Fruit fly (Drosophila melanogaster) whole organism, embryonic: ENCODE measurements around the gene CG17349.

ENCODE experiments used
- ATbp ChIP-seq: fragments of 200-800 bp; sonication (Bioruptor generic); optimal IDR thresholded peaks from 2 replicates; lab custom pipeline; 2017; ENCODE audit warnings: missing biosample characterization, mild to moderate bottlenecking, missing genetic modification characterization, missing genetic modification reagents
- Blimp-1 ChIP-seq: fragments of 200-800 bp; sonication (Bioruptor generic); optimal IDR thresholded peaks from 3 replicates; lab custom pipeline; 2018; ENCODE audit warnings: missing biosample characterization, missing genetic modification characterization, mild to moderate bottlenecking, moderate library complexity, missing genetic modification reagents
- CG10366 ChIP-seq: fragments of 200-800 bp; sonication (Bioruptor generic); IDR thresholded peaks from 2 replicates; pipeline ENCODE4 v1.3.6; 2022; ENCODE audit warnings: missing biosample characterization, missing genetic modification characterization
- CG12942 ChIP-seq: fragments of 200-800 bp; sonication (Bioruptor generic); optimal IDR thresholded peaks from 3 replicates; lab custom pipeline; 2016; ENCODE audit warnings: missing biosample characterization, missing genetic modification characterization
- CG13775 ChIP-seq: fragments of 200-800 bp; sonication (Bioruptor generic); optimal IDR thresholded peaks from 3 replicates; lab custom pipeline; 2017; ENCODE audit warnings: missing biosample characterization, mild to moderate bottlenecking, missing genetic modification characterization
- CG15514 ChIP-seq: fragments of 200-800 bp; sonication (Bioruptor generic); optimal IDR thresholded peaks from 3 replicates; lab custom pipeline; 2017; ENCODE audit warnings: missing biosample characterization, missing genetic modification characterization, mild to moderate bottlenecking, moderate library complexity, missing genetic modification reagents
- CG17359 ChIP-seq: fragments of 200-800 bp; sonication (Bioruptor generic); optimal IDR thresholded peaks from 3 replicates; lab custom pipeline; 2018; ENCODE audit warnings: missing biosample characterization, mild to moderate bottlenecking, missing genetic modification characterization, moderate library complexity
- CG18476 ChIP-seq: fragments of 200-800 bp; sonication (Bioruptor generic); optimal IDR thresholded peaks from 2 replicates; lab custom pipeline; 2016; ENCODE audit warnings: missing biosample characterization, mild to moderate bottlenecking, missing genetic modification characterization
- CG18764 ChIP-seq: fragments of 200-800 bp; sonication (Bioruptor generic); optimal IDR thresholded peaks from 3 replicates; lab custom pipeline; 2016; ENCODE audit warnings: missing biosample characterization, missing genetic modification characterization
- CG2678 ChIP-seq: fragments of 200-800 bp; sonication (Bioruptor generic); optimal IDR thresholded peaks from 3 replicates; lab custom pipeline; 2019; ENCODE audit warnings: missing biosample characterization, mild to moderate bottlenecking, missing genetic modification characterization, moderate library complexity
- CG2889 ChIP-seq: fragments of 200-800 bp; sonication (Bioruptor generic); IDR thresholded peaks from 3 replicates; pipeline ENCODE4 v1.3.6; 2022; ENCODE audit warnings: missing biosample characterization, missing genetic modification characterization
- CG30403 ChIP-seq: fragments of 200-800 bp; sonication (Bioruptor generic); optimal IDR thresholded peaks from 3 replicates; lab custom pipeline; 2016; ENCODE audit warnings: missing biosample characterization, missing genetic modification characterization
- CG3065 ChIP-seq: fragments of 200-800 bp; sonication (Bioruptor generic); optimal IDR thresholded peaks from 2 replicates; lab custom pipeline; 2016; ENCODE audit warnings: missing biosample characterization, missing genetic modification characterization
- CG32532 ChIP-seq: fragments of 200-800 bp; sonication (Bioruptor generic); IDR thresholded peaks from 2 replicates; pipeline ENCODE4 v1.3.6; 2022; ENCODE audit warnings: missing biosample characterization, missing genetic modification characterization
- CG42726 ChIP-seq: fragments of 200-800 bp; sonication (Bioruptor generic); IDR thresholded peaks from 2 replicates; pipeline ENCODE4 v1.3.6; 2022; ENCODE audit warnings: missing biosample characterization, missing genetic modification characterization; ENCODE audit not compliant: partially characterized antibody
- CG4360 ChIP-seq: fragments of 200-800 bp; sonication (Bioruptor generic); IDR thresholded peaks from 2 replicates; pipeline ENCODE4 v1.3.6; 2022; ENCODE audit warnings: missing biosample characterization, missing genetic modification characterization
- CG4730 ChIP-seq: fragments of 200-800 bp; sonication (Bioruptor generic); IDR thresholded peaks from 2 replicates; pipeline ENCODE4 v1.3.6; 2022; ENCODE audit warnings: missing biosample characterization, missing genetic modification characterization
- CG7372 ChIP-seq: fragments of 200-800 bp; sonication (Bioruptor generic); IDR thresholded peaks from 2 replicates; pipeline ENCODE4 v1.3.6; 2022; ENCODE audit warnings: missing biosample characterization, missing genetic modification characterization
- CG7556 ChIP-seq: fragments of 200-800 bp; sonication (Bioruptor generic); optimal IDR thresholded peaks from 2 replicates; lab custom pipeline; 2017; ENCODE audit warnings: missing biosample characterization, mild to moderate bottlenecking, missing genetic modification characterization
- CG7839 ChIP-seq: fragments of 200-800 bp; sonication (Bioruptor generic); optimal IDR thresholded peaks from 3 replicates; lab custom pipeline; 2018; ENCODE audit warnings: missing biosample characterization, mild to moderate bottlenecking, missing genetic modification characterization, moderate library complexity
- CG8089 ChIP-seq: fragments of 200-800 bp; sonication (Bioruptor generic); optimal IDR thresholded peaks from 3 replicates; lab custom pipeline; 2016; ENCODE audit warnings: missing biosample characterization, missing genetic modification characterization
- HLH4C ChIP-seq: fragments of 200-800 bp; sonication (Bioruptor generic); IDR thresholded peaks from 3 replicates; pipeline ENCODE4 v1.3.6; 2022; ENCODE audit warnings: missing biosample characterization, missing genetic modification characterization; ENCODE audit not compliant: partially characterized antibody
- Hey ChIP-seq: fragments of 200-800 bp; sonication (Bioruptor generic); optimal IDR thresholded peaks from 3 replicates; lab custom pipeline; 2018; ENCODE audit warnings: missing biosample characterization, mild to moderate bottlenecking, missing genetic modification characterization
- Hmr ChIP-seq: fragments of 200-800 bp; sonication (Bioruptor generic); optimal IDR thresholded peaks from 3 replicates; lab custom pipeline; 2017; ENCODE audit warnings: mild to moderate bottlenecking, missing biosample characterization, missing genetic modification reagents, missing genetic modification characterization
- Hmx ChIP-seq: fragments of 200-800 bp; sonication (Bioruptor generic); optimal IDR thresholded peaks from 2 replicates; lab custom pipeline; 2016; ENCODE audit warnings: missing biosample characterization, missing genetic modification characterization
- Hr51 ChIP-seq, 2 experiments: fragments of 200-800 bp; sonication (Bioruptor generic); optimal IDR thresholded peaks; 2 replicates in 1 of 2; 3 replicates in 1 of 2; lab custom pipeline; 2016 to 2018; ENCODE audit warnings: missing biosample characterization in 2 of 2, missing genetic modification characterization in 2 of 2, mild to moderate bottlenecking in 1 of 2, moderate library complexity in 1 of 2
- Med ChIP-seq: fragments of 200-800 bp; sonication (Bioruptor generic); peaks from one replicate; lab custom pipeline; 2016; ENCODE audit warnings: missing biosample characterization, missing genetic modification characterization, mild to moderate bottlenecking, inconsistent platforms, moderate library complexity
- PHDP ChIP-seq: fragments of 200-800 bp; sonication (Bioruptor generic); optimal IDR thresholded peaks from 3 replicates; lab custom pipeline; 2018; ENCODE audit warnings: missing biosample characterization, mild to moderate bottlenecking, missing genetic modification characterization, moderate library complexity
- Scr ChIP-seq: fragments of 200-800 bp; sonication (Bioruptor generic); IDR thresholded peaks from 2 replicates; pipeline ENCODE4 v1.3.6; 2022; ENCODE audit warnings: missing biosample characterization, missing genetic modification characterization; ENCODE audit not compliant: partially characterized antibody
- Sox100B ChIP-seq: fragments of 200-800 bp; sonication (Bioruptor generic); optimal IDR thresholded peaks from 3 replicates; lab custom pipeline; 2018; ENCODE audit warnings: missing biosample characterization, mild to moderate bottlenecking, missing genetic modification characterization
- Vsx1 ChIP-seq: fragments of 200-800 bp; sonication (Bioruptor generic); optimal IDR thresholded peaks from 2 replicates; lab custom pipeline; 2017; ENCODE audit warnings: missing biosample characterization, mild to moderate bottlenecking, missing genetic modification characterization, missing genetic modification reagents
- al ChIP-seq: fragments of 200-800 bp; sonication (Bioruptor generic); IDR thresholded peaks from 2 replicates; pipeline ENCODE4 v1.3.6; 2022; ENCODE audit warnings: missing biosample characterization, missing genetic modification characterization
- ap ChIP-seq: fragments of 200-800 bp; sonication (Bioruptor generic); IDR thresholded peaks from 2 replicates; pipeline ENCODE4 v1.3.6; 2022; ENCODE audit warnings: missing biosample characterization, missing genetic modification characterization
- az2 ChIP-seq: fragments of 200-800 bp; sonication (Bioruptor generic); optimal IDR thresholded peaks from 3 replicates; lab custom pipeline; 2016; ENCODE audit warnings: missing biosample characterization, missing genetic modification characterization
- crc ChIP-seq: fragments of 200-800 bp; sonication (Bioruptor generic); optimal IDR thresholded peaks from 2 replicates; lab custom pipeline; 2016; ENCODE audit warnings: missing biosample characterization, missing genetic modification characterization
- esg ChIP-seq: fragments of 200-800 bp; sonication (Bioruptor generic); conservative IDR thresholded peaks from 2 replicates; pipeline ENCODE4 v1.3.6; 2022; ENCODE audit warnings: missing biosample characterization, missing genetic modification characterization
- exex ChIP-seq: fragments of 200-800 bp; sonication (Bioruptor generic); optimal IDR thresholded peaks from 4 replicates; lab custom pipeline; 2018; ENCODE audit warnings: missing biosample characterization, mild to moderate bottlenecking, missing genetic modification characterization, moderate library complexity
- fru ChIP-seq: fragments of >200 bp; optimal IDR thresholded peaks from 2 replicates; lab custom pipeline; 2017
- ind ChIP-seq: fragments of 200-800 bp; sonication (Bioruptor generic); optimal IDR thresholded peaks from 3 replicates; lab custom pipeline; 2016; ENCODE audit warnings: missing biosample characterization, missing genetic modification characterization
- nau ChIP-seq: fragments of 200-800 bp; sonication (Bioruptor generic); optimal IDR thresholded peaks from 3 replicates; lab custom pipeline; 2017; ENCODE audit warnings: missing biosample characterization, mild to moderate bottlenecking, missing genetic modification characterization, missing genetic modification reagents
- nom ChIP-seq: fragments of 200-800 bp; sonication (Bioruptor generic); optimal IDR thresholded peaks from 2 replicates; lab custom pipeline; 2017; ENCODE audit warnings: missing biosample characterization, missing genetic modification characterization, mild to moderate bottlenecking, moderate library complexity, missing genetic modification reagents
- pfk ChIP-seq: fragments of 200-800 bp; sonication (Bioruptor generic); optimal IDR thresholded peaks from 2 replicates; lab custom pipeline; 2018; ENCODE audit warnings: missing biosample characterization, mild to moderate bottlenecking, missing genetic modification characterization, moderate library complexity
- pum ChIP-seq: fragments of 200-800 bp; sonication (Bioruptor generic); optimal IDR thresholded peaks from 2 replicates; lab custom pipeline; 2016; ENCODE audit warnings: missing biosample characterization, missing genetic modification characterization
- pzg ChIP-seq: fragments of 200-800 bp; sonication (Bioruptor generic); optimal IDR thresholded peaks from 3 replicates; lab custom pipeline; 2018; ENCODE audit warnings: missing biosample characterization, mild to moderate bottlenecking, missing genetic modification characterization, moderate library complexity
- row ChIP-seq: fragments of 200-800 bp; sonication (Bioruptor generic); IDR thresholded peaks from 3 replicates; pipeline ENCODE4 v1.3.6; 2022; ENCODE audit warnings: missing biosample characterization, missing genetic modification characterization
- run ChIP-seq: fragments of 200-800 bp; sonication (Bioruptor generic); optimal IDR thresholded peaks from 3 replicates; lab custom pipeline; 2018; ENCODE audit warnings: missing biosample characterization, mild to moderate bottlenecking, missing genetic modification characterization
- schlank ChIP-seq: fragments of 200-800 bp; sonication (Bioruptor generic); optimal IDR thresholded peaks from 2 replicates; lab custom pipeline; 2018; ENCODE audit warnings: missing biosample characterization, mild to moderate bottlenecking, missing genetic modification characterization
- sens-2 ChIP-seq: fragments of 200-800 bp; sonication (Bioruptor generic); IDR thresholded peaks from 2 replicates; pipeline ENCODE4 v1.3.6; 2022; ENCODE audit warnings: missing biosample characterization, missing genetic modification characterization
- sisA ChIP-seq: fragments of 200-800 bp; sonication (Bioruptor generic); IDR thresholded peaks from 2 replicates; pipeline ENCODE4 v1.3.6; 2022; ENCODE audit warnings: missing biosample characterization, missing genetic modification characterization
- stwl ChIP-seq: fragments of 200-800 bp; sonication (Bioruptor generic); optimal IDR thresholded peaks from 3 replicates; lab custom pipeline; 2018; ENCODE audit warnings: missing biosample characterization, mild to moderate bottlenecking, missing genetic modification characterization, moderate library complexity
- toy ChIP-seq: fragments of 200-800 bp; sonication (Bioruptor generic); IDR thresholded peaks from 2 replicates; pipeline ENCODE4 v1.3.6; 2022; ENCODE audit warnings: missing biosample characterization, missing genetic modification characterization

Gene CG17349

dm6 chr2L:19373809-19374208 lies 3.6 kb downstream of the CG17349 start (continued):
- TF ChIP-seq PHDP (peak; percentile 44), CG32532 (GFP tag; lab: Robert Waterston, UW) (no peak), CG7839 (tag; lab: Kevin White, UChicago) (peak; percentile 56), CG17359 (tag; lab: Kevin White, UChicago) (peak; percentile 32), CG15514 (GFP tag; lab: Kevin White, UChicago) (no peak), CG4730 (GFP tag; lab: Robert Waterston, UW) (no peak), Hmr (GFP tag; lab: Kevin White, UChicago) (peak; percentile 34), Hr51 (GFP tag; optimal IDR thresholded peaks at IDR 0.05; lab: Kevin White, UChicago) (peak in 1 of 2 experiments; percentile 41), stwl (tag; lab: Kevin White, UChicago) (no peak), CG18476 (GFP tag; lab: Kevin White, UChicago) (no peak), schlank (tag; lab: Kevin White, UChicago) (no peak), Scr (GFP tag; lab: Robert Waterston, UW) (no peak), pum (GFP tag; lab: Kevin White, UChicago) (no peak), CG3065 (GFP tag; lab: Kevin White, UChicago) (no peak), ind (GFP tag; lab: Kevin White, UChicago) (peak; percentile 16), az2 (peak; percentile 0), Sox100B (GFP tag; lab: Kevin White, UChicago) (peak; percentile 18), sisA (no peak), ATbp (peak; percentile 17), CG2889 (no peak), fru (lab: Kevin White, UChicago) (no peak), HLH4C (GFP tag; lab: Robert Waterston, UW) (no peak), esg (no peak), CG7372 (GFP tag; lab: Robert Waterston, UW) (no peak), CG4360 (GFP tag; lab: Robert Waterston, UW) (no peak), CG10366 (no peak), nau (GFP tag; lab: Kevin White, UChicago) (no peak), Vsx1 (GFP tag; lab: Kevin White, UChicago) (no peak), exex (no peak), CG7556 (GFP tag; lab: Kevin White, UChicago) (peak; percentile 59), Med (peak; percentile 6), crc (GFP tag; lab: Kevin White, UChicago) (no peak), CG30403 (GFP tag; lab: Kevin White, UChicago) (peak; percentile 42), row (GFP tag; lab: Robert Waterston, UW) (peak; percentile 53; the same call in 1 of the 3 replicates), CG12942 (GFP tag; lab: Kevin White, UChicago) (no peak), al (no peak), CG8089 (GFP tag; lab: Kevin White, UChicago) (no peak), pfk (GFP tag; lab: Kevin White, UChicago) (no peak), Hmx (GFP tag; lab: Kevin White, UChicago) (no peak), nom (GFP tag; lab: Kevin White, UChicago) (no peak), Hey (tag; lab: Kevin White, UChicago) (no peak), sens-2 (GFP tag; lab: Robert Waterston, UW) (no peak), pzg (GFP tag; lab: Kevin White, UChicago) (no peak), CG42726 (no peak), toy (GFP tag; lab: Robert Waterston, UW) (no peak), Blimp-1 (GFP tag; lab: Kevin White, UChicago) (peak; percentile 60), run (tag; lab: Kevin White, UChicago) (no peak), ap (0 out of 2 replicates have a peak, but pooled peaks have one; percentile 17), CG13775 (GFP tag; lab: Kevin White, UChicago) (peak; percentile 10), CG2678 (peak; percentile 62), CG18764 (GFP tag; lab: Kevin White, UChicago) (no peak)
